Worm (Caenorhabditis elegans): ENCODE measurements around the gene ZK822.1.

DNA sequence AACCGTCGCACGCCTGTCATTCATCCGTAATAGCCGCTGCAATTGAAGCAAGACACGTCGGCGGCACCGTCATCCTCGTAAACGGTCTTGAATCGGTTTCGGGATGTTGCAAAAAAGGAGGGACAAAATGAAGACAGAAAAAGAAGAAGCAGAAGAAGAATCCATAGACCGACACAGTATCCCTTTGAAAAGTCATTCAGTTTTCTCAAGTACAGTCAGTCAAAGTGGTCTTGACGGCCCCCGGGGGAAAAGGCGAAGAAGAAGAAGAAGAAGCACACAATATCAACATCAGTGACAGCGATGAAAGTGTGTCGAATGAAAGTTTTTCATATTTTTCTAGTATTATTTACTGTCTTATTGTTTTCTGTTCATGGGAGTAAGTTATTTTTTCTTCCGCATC, 43.7 kb downstream of the ZK822.1 start, which contains the start of gene cutl-27:
- TF ChIP-seq F13C5.2 (tag; optimal IDR thresholded peaks at IDR 0.05) (no peak), hmbx-1 (tag; optimal IDR thresholded peaks at IDR 0.05) (no peak), ama-1 (optimal IDR thresholded peaks at IDR 0.05) (no peak), tra-4 (tag; optimal IDR thresholded peaks at IDR 0.05) (no peak), flt-1 (GFP tag; IDR thresholded peaks at IDR 0.05) (no peak), pes-1 (GFP tag; IDR thresholded peaks at IDR 0.05) (no peak), ets-7 (tag; optimal IDR thresholded peaks at IDR 0.05) (no peak), hmg-4 (GFP tag; optimal IDR thresholded peaks at IDR 0.05) (no peak), aly-1 (tag; optimal IDR thresholded peaks at IDR 0.05) (no peak), tbx-37 (GFP tag; conservative IDR thresholded peaks at IDR 0.05) (no peak), sea-1 (GFP tag; conservative IDR thresholded peaks at IDR 0.05) (no peak)

Data from whole organism, early embryonic.